Worm (Caenorhabditis elegans): Measurements from ENCODE around the gene clc-5.
A peak's percentile ranks its signal among the peaks of the same experiment; 100 is the strongest.

clc-5 gene

DNA sequence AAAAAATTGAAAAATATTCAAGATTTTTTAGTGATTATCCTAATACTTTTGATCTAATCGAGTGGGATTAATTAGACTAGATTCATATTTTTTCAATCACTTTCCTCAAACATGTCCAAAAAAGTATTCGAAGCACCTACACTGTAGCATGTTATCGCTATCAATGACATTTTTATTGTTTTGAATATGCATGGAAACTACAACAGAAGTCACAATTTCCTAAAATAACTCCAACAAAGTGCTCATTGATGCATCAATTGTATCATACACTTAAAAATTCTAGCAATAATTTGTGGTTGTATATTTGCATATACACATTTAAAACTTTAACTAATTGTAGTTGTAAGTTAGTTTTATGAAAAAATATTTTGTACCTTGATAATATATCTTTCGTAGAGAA, 6.7 kb downstream of the clc-5 start:
- TF ChIP-seq klf-2 (GFP tag; conservative IDR thresholded peaks at IDR 0.05), result no peak
- no peak for TF ChIP-seq med-1 (GFP tag; optimal IDR thresholded peaks at IDR 0.05; ENCODE audit: insufficient read depth)
- TF ChIP-seq T22C8.4 (GFP tag; IDR thresholded peaks at IDR 0.05), result no peak
- TF ChIP-seq flt-1 (GFP tag; IDR thresholded peaks at IDR 0.05), result no peak
- TF ChIP-seq ref-1 (GFP tag; conservative IDR thresholded peaks at IDR 0.05), result no peak
- TF ChIP-seq ztf-23 (GFP tag; IDR thresholded peaks at IDR 0.05), result no peak
- no peak for TF ChIP-seq tab-1 (GFP tag; IDR thresholded peaks at IDR 0.05)
- TF ChIP-seq ztf-29 (GFP tag; IDR thresholded peaks at IDR 0.05), result no peak
- no peak for TF ChIP-seq cog-1 (tag; optimal IDR thresholded peaks at IDR 0.05)

ce11 chrX:7442477-7442876, 9.1 kb downstream of the clc-5 start, which contains the start of gene acl-12:
TSS of gene acl-12 (minus strand) at chrX:7442577.
- TF ChIP-seq med-1 (GFP tag; optimal IDR thresholded peaks at IDR 0.05; ENCODE audit: insufficient read depth) (no peak), T22C8.4 (GFP tag; IDR thresholded peaks at IDR 0.05) (no peak), tab-1 (GFP tag; IDR thresholded peaks at IDR 0.05) (no peak), ztf-23 (GFP tag; IDR thresholded peaks at IDR 0.05) (no peak), flt-1 (GFP tag; IDR thresholded peaks at IDR 0.05) (no peak), ztf-29 (GFP tag; IDR thresholded peaks at IDR 0.05) (no peak), cog-1 (tag; optimal IDR thresholded peaks at IDR 0.05) (no peak), klf-2 (GFP tag; conservative IDR thresholded peaks at IDR 0.05) (no peak), ref-1 (GFP tag; conservative IDR thresholded peaks at IDR 0.05) (no peak)

DNA sequence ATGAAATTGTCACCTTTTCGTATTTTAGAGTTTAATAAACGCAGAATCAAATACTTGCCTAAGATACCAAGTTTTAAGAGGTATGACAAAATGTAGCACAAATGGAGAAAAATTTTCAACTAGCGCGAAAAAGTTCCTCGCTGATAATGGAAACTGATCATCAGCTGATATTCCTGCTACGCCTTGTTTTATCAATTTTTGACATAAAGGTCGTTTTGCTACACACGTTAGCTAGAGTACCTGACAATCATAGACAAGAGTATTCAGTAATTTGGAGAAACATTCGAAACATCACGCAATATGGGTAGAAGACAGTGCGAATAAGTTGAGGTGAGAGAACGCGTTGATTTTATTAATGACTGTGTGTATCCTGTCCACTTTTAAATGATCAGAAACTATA, 12.4 kb downstream of the clc-5 start:
- TF ChIP-seq cog-1 (tag; optimal IDR thresholded peaks at IDR 0.05) (no peak), med-1 (GFP tag; optimal IDR thresholded peaks at IDR 0.05; ENCODE audit: insufficient read depth) (no peak), ztf-29 (GFP tag; IDR thresholded peaks at IDR 0.05) (no peak), T22C8.4 (GFP tag; IDR thresholded peaks at IDR 0.05) (no peak), tab-1 (GFP tag; IDR thresholded peaks at IDR 0.05) (no peak), ref-1 (GFP tag; conservative IDR thresholded peaks at IDR 0.05) (no peak)

- no peak for TF ChIP-seq T22C8.4 (GFP tag; IDR thresholded peaks at IDR 0.05)
- TF ChIP-seq ref-1 (GFP tag; conservative IDR thresholded peaks at IDR 0.05), result no peak
- no peak for TF ChIP-seq klf-2 (GFP tag; conservative IDR thresholded peaks at IDR 0.05)
- TF ChIP-seq ztf-23 (GFP tag; IDR thresholded peaks at IDR 0.05), result no peak
- TF ChIP-seq ztf-29 (GFP tag; IDR thresholded peaks at IDR 0.05), result no peak
- TF ChIP-seq cog-1 (tag; optimal IDR thresholded peaks at IDR 0.05), result no peak
- TF ChIP-seq tab-1 (GFP tag; IDR thresholded peaks at IDR 0.05), result no peak
- TF ChIP-seq med-1 (GFP tag; optimal IDR thresholded peaks at IDR 0.05; ENCODE audit: insufficient read depth), result no peak
- no peak for TF ChIP-seq flt-1 (GFP tag; IDR thresholded peaks at IDR 0.05)
These were observed 13.1 kb downstream of the clc-5 start for ce11 chrX:7446485-7446884.

DNA sequence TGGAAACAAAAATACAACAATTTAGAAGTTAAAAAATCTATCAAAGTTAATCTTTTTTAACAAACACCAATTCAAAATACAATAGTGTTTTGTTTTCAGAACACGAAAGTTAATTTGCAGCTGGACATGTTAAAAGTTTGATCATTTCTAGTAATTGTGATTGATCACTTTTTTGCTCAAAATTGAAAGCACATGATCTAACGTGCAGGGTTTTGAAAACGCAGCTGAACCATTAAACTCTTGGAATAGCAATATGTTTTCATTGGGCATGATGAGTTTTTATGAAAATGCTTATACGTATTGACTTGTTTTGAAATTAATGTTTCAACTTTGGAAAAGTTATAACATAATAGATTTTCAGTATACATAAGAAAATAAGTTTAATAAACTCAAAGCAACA, 14.0 kb downstream of the clc-5 start:
- TF ChIP-seq flt-1 (GFP tag; IDR thresholded peaks at IDR 0.05) (no peak), ztf-29 (GFP tag; IDR thresholded peaks at IDR 0.05) (no peak)

- TF ChIP-seq ztf-23 (GFP tag; IDR thresholded peaks at IDR 0.05), result no peak
- 0 out of 2 replicates have a peak, but pooled peaks have one; percentile 53 for TF ChIP-seq tab-1 (GFP tag; IDR thresholded peaks at IDR 0.05)
- TF ChIP-seq klf-2 (GFP tag; conservative IDR thresholded peaks at IDR 0.05), result no peak
- no peak for TF ChIP-seq cog-1 (tag; optimal IDR thresholded peaks at IDR 0.05)
- TF ChIP-seq ztf-29 (GFP tag; IDR thresholded peaks at IDR 0.05), result no peak
These were observed 19.2 kb downstream of the clc-5 start for ce11 chrX:7452606-7453005.

- TF ChIP-seq flt-1 (GFP tag; IDR thresholded peaks at IDR 0.05) (0 out of 2 replicates have a peak, but pooled peaks have one; percentile 15), ref-1 (GFP tag; conservative IDR thresholded peaks at IDR 0.05) (no peak)
These were observed 22.6 kb downstream of the clc-5 start for ce11 chrX:7455960-7456359.

- TF ChIP-seq tab-1 (GFP tag; IDR thresholded peaks at IDR 0.05) (no peak), ztf-29 (GFP tag; IDR thresholded peaks at IDR 0.05) (no peak), med-1 (GFP tag; optimal IDR thresholded peaks at IDR 0.05; ENCODE audit: insufficient read depth) (no peak), klf-2 (GFP tag; conservative IDR thresholded peaks at IDR 0.05) (no peak), ztf-23 (GFP tag; IDR thresholded peaks at IDR 0.05) (no peak), ref-1 (GFP tag; conservative IDR thresholded peaks at IDR 0.05) (no peak), T22C8.4 (GFP tag; IDR thresholded peaks at IDR 0.05) (no peak), flt-1 (GFP tag; IDR thresholded peaks at IDR 0.05) (no peak), cog-1 (tag; optimal IDR thresholded peaks at IDR 0.05) (no peak)
These were observed 23.8 kb downstream of the clc-5 start for ce11 chrX:7457154-7457674.

- TF ChIP-seq flt-1 (GFP tag; IDR thresholded peaks at IDR 0.05) (no peak), cog-1 (tag; optimal IDR thresholded peaks at IDR 0.05) (no peak), ztf-29 (GFP tag; IDR thresholded peaks at IDR 0.05) (no peak), T22C8.4 (GFP tag; IDR thresholded peaks at IDR 0.05) (no peak), med-1 (GFP tag; optimal IDR thresholded peaks at IDR 0.05; ENCODE audit: insufficient read depth) (no peak), ref-1 (GFP tag; conservative IDR thresholded peaks at IDR 0.05) (no peak), tab-1 (GFP tag; IDR thresholded peaks at IDR 0.05) (0 out of 2 replicates have a peak, but pooled peaks have one; percentile 40)
These were observed 27.1 kb downstream of the clc-5 start for ce11 chrX:7460516-7460915.

DNA sequence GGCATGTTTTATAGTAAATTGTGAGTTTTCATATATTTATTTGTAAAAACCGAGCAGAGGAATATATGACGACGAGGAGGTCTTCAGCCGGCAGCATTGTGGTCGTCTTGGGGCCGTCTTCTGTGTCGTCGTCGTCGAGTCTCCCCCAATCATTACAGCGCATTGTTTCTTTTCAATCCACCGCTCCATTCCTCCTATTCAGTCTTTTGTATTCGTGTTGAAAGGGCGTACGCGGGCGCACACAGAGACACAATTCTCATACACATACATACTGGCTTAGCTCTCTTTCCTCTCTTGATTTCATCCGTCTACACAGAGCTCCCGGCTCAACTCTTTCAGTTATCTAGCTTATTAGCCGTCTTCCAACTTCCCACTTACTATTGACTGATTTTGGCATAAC, 30.3 kb downstream of the clc-5 start, which contains the start of gene sox-2:
Gene sox-2, minus strand, starts transcription at position 100 of the 400 bp plus-strand sequence.
- TF ChIP-seq ztf-29 (GFP tag; IDR thresholded peaks at IDR 0.05) (no peak), med-1 (GFP tag; optimal IDR thresholded peaks at IDR 0.05; ENCODE audit: insufficient read depth) (no peak), ztf-23 (GFP tag; IDR thresholded peaks at IDR 0.05) (no peak), ref-1 (GFP tag; conservative IDR thresholded peaks at IDR 0.05) (no peak), cog-1 (tag; optimal IDR thresholded peaks at IDR 0.05) (no peak), flt-1 (GFP tag; IDR thresholded peaks at IDR 0.05) (no peak), T22C8.4 (GFP tag; IDR thresholded peaks at IDR 0.05) (no peak), tab-1 (GFP tag; IDR thresholded peaks at IDR 0.05) (no peak), klf-2 (GFP tag; conservative IDR thresholded peaks at IDR 0.05) (no peak)
